Fruit fly (Drosophila melanogaster) whole organism, wandering third instar larva: ENCODE results near the gene CG32095.

Experiments used
- Abd-B ChIP-seq: fragments of >200 bp; optimal IDR thresholded peaks from 2 replicates; lab custom pipeline; 2017; ENCODE audit warnings: missing biosample characterization, missing genetic modification characterization
- Mio ChIP-seq: sonication (Bioruptor generic); optimal IDR thresholded peaks from 2 replicates; lab custom pipeline; 2016; ENCODE audit warnings: missing biosample characterization, missing genetic modification characterization
- Myc ChIP-seq: fragments of >200 bp; optimal IDR thresholded peaks from 2 replicates; lab custom pipeline; 2017
- ey ChIP-seq: fragments of 200-800 bp; sonication (Bioruptor generic); optimal IDR thresholded peaks from 2 replicates; lab custom pipeline; 2016; ENCODE audit warnings: missing biosample characterization, missing genetic modification characterization
- h ChIP-seq: fragments of 200-800 bp; sonication (Bioruptor generic); optimal IDR thresholded peaks from 3 replicates; lab custom pipeline; 2016; ENCODE audit warnings: missing biosample characterization, mild to moderate bottlenecking, missing genetic modification characterization
- psq ChIP-seq: fragments of 200-800 bp; sonication (Bioruptor generic); optimal IDR thresholded peaks from 3 replicates; lab custom pipeline; 2017; ENCODE audit warnings: missing biosample characterization, mild to moderate bottlenecking, missing genetic modification characterization, moderate library complexity

dm6 chr3L:11800761-11801160 is 24.8 kb downstream of the CG32095 start, which contains the start of gene Gcat:
- no peak for TF ChIP-seq psq
- TF ChIP-seq ey: no peak
- no peak for TF ChIP-seq Abd-B (GFP tag; lab: Kevin White, UChicago)
- TF ChIP-seq Mio (GFP tag; lab: Kevin White, UChicago): no peak
- TF ChIP-seq Myc (lab: Kevin White, UChicago): no peak
- no peak for TF ChIP-seq h (GFP tag; lab: Kevin White, UChicago)
